Worm (Caenorhabditis elegans): ENCODE results near the gene Y41C4A.9.

The Y41C4A.9 gene

ce11 chrIII:11719400-11719875, 993 bp upstream of the Y41C4A.9 start, which contains the start of the genes elb-1 and Y41C4A.11 (continued):
- no peak for TF ChIP-seq lin-39 (tag; optimal IDR thresholded peaks at IDR 0.05)
- TF ChIP-seq nhr-23 (tag; optimal IDR thresholded peaks at IDR 0.05), result no peak
- TF ChIP-seq mdl-1 (tag; optimal IDR thresholded peaks at IDR 0.05), result no peak
- no peak for TF ChIP-seq nhr-237 (tag; optimal IDR thresholded peaks at IDR 0.05)
- no peak for TF ChIP-seq skn-1 (tag; optimal IDR thresholded peaks at IDR 0.05)
- no peak for TF ChIP-seq zag-1 (tag; optimal IDR thresholded peaks at IDR 0.05)
- TF ChIP-seq ceh-16 (tag; optimal IDR thresholded peaks at IDR 0.05), result no peak
- TF ChIP-seq blmp-1 (tag; optimal IDR thresholded peaks at IDR 0.05; ENCODE audit: insufficient read depth), result no peak
- TF ChIP-seq nhr-12 (tag; optimal IDR thresholded peaks at IDR 0.05), result no peak
- no peak for TF ChIP-seq nhr-77 (tag; optimal IDR thresholded peaks at IDR 0.05)
- TF ChIP-seq fos-1 (tag; optimal IDR thresholded peaks at IDR 0.05), result peak; percentile 26

ce11 chrIII:11708722-11709121, 9.7 kb downstream of the Y41C4A.9 start, which contains the start of gene Y41C4A.8:
TSS of gene Y41C4A.8 (minus strand) at chrIII:11708822.
- TF ChIP-seq lsy-2 (tag; optimal IDR thresholded peaks at IDR 0.05) (no peak), elt-3 (tag; optimal IDR thresholded peaks at IDR 0.05) (no peak), lin-13 (GFP tag; optimal IDR thresholded peaks at IDR 0.05) (no peak), mab-5 (tag; optimal IDR thresholded peaks at IDR 0.05) (no peak), sma-3 (GFP tag; optimal IDR thresholded peaks at IDR 0.05) (no peak), C34F6.9 (tag; optimal IDR thresholded peaks at IDR 0.05) (no peak), ZK546.5 (tag; optimal IDR thresholded peaks at IDR 0.05) (no peak), nhr-21 (tag; optimal IDR thresholded peaks at IDR 0.05) (no peak), nhr-11 (tag; optimal IDR thresholded peaks at IDR 0.05) (no peak)

- peak; percentile 49 for TF ChIP-seq egl-27 (tag; optimal IDR thresholded peaks at IDR 0.05)
- no peak for TF ChIP-seq lin-13 (GFP tag; optimal IDR thresholded peaks at IDR 0.05)
These were observed 11.8 kb downstream of the Y41C4A.9 start, which contains the start of gene col-96 for ce11 chrIII:11706665-11707064. TSS of gene col-96 (minus strand) at chrIII:11706765.

ce11 chrIII:11705930-11706329, 12.5 kb downstream of the Y41C4A.9 start:
- TF ChIP-seq sma-3 (GFP tag; optimal IDR thresholded peaks at IDR 0.05) (no peak), nhr-237 (tag; optimal IDR thresholded peaks at IDR 0.05) (no peak), sma-9 (GFP tag; optimal IDR thresholded peaks at IDR 0.05) (no peak), sma-9 (tag; optimal IDR thresholded peaks at IDR 0.05) (no peak), nhr-129 (tag; optimal IDR thresholded peaks at IDR 0.05) (no peak), C34F6.9 (tag; optimal IDR thresholded peaks at IDR 0.05) (no peak), unc-39 (tag; optimal IDR thresholded peaks at IDR 0.05) (no peak), zag-1 (tag; optimal IDR thresholded peaks at IDR 0.05) (no peak), nhr-12 (tag; optimal IDR thresholded peaks at IDR 0.05) (no peak), mbf-1 (tag; optimal IDR thresholded peaks at IDR 0.05) (no peak), egl-27 (tag; optimal IDR thresholded peaks at IDR 0.05) (no peak), fos-1 (tag; optimal IDR thresholded peaks at IDR 0.05) (no peak), unc-55 (GFP tag; optimal IDR thresholded peaks at IDR 0.05) (no peak)

- no peak for TF ChIP-seq R02D3.7 (tag; optimal IDR thresholded peaks at IDR 0.05)
- TF ChIP-seq peb-1 (tag; optimal IDR thresholded peaks at IDR 0.05), result no peak
- no peak for TF ChIP-seq unc-39 (tag; optimal IDR thresholded peaks at IDR 0.05)
- TF ChIP-seq mdl-1 (tag; optimal IDR thresholded peaks at IDR 0.05), result no peak
- no peak for TF ChIP-seq nhr-77 (tag; optimal IDR thresholded peaks at IDR 0.05)
- TF ChIP-seq zag-1 (tag; optimal IDR thresholded peaks at IDR 0.05), result no peak
- TF ChIP-seq elt-1 (tag; optimal IDR thresholded peaks at IDR 0.05), result no peak
- TF ChIP-seq ztf-1 (GFP tag; conservative IDR thresholded peaks at IDR 0.05), result no peak
- no peak for TF ChIP-seq nhr-6 (tag; optimal IDR thresholded peaks at IDR 0.05)
- TF ChIP-seq lin-13 (GFP tag; optimal IDR thresholded peaks at IDR 0.05), result no peak
- TF ChIP-seq ama-1 (optimal IDR thresholded peaks at IDR 0.05), result no peak
- no peak for TF ChIP-seq egl-27 (tag; optimal IDR thresholded peaks at IDR 0.05)
These were observed 14.0 kb downstream of the Y41C4A.9 start for ce11 chrIII:11704377-11704978.

ce11 chrIII:11703776-11704093, 14.7 kb downstream of the Y41C4A.9 start, which contains the start of gene col-95:
TSS of gene col-95 (plus strand) at chrIII:11703994.
- TF ChIP-seq sma-9 (GFP tag; optimal IDR thresholded peaks at IDR 0.05), result no peak
- TF ChIP-seq sma-9 (tag; optimal IDR thresholded peaks at IDR 0.05), result no peak
- TF ChIP-seq ztf-11 (tag; optimal IDR thresholded peaks at IDR 0.05), result no peak
- no peak for TF ChIP-seq unc-62 (GFP tag; optimal IDR thresholded peaks at IDR 0.05)
- TF ChIP-seq snpc-4 (tag; optimal IDR thresholded peaks at IDR 0.05), result no peak
- no peak for TF ChIP-seq nhr-77 (tag; optimal IDR thresholded peaks at IDR 0.05)
- no peak for TF ChIP-seq C34F6.9 (tag; optimal IDR thresholded peaks at IDR 0.05)
- no peak for TF ChIP-seq ceh-82 (tag; optimal IDR thresholded peaks at IDR 0.05)
- no peak for TF ChIP-seq nhr-21 (tag; optimal IDR thresholded peaks at IDR 0.05)
- no peak for TF ChIP-seq fos-1 (tag; optimal IDR thresholded peaks at IDR 0.05)
- TF ChIP-seq lsy-2 (tag; optimal IDR thresholded peaks at IDR 0.05), result no peak
- TF ChIP-seq alr-1 (tag; optimal IDR thresholded peaks at IDR 0.05), result no peak
- TF ChIP-seq ztf-4 (tag; optimal IDR thresholded peaks at IDR 0.05), result no peak
- no peak for TF ChIP-seq aly-2 (tag; optimal IDR thresholded peaks at IDR 0.05)
- no peak for TF ChIP-seq mbf-1 (tag; optimal IDR thresholded peaks at IDR 0.05)
- TF ChIP-seq nhr-23 (tag; optimal IDR thresholded peaks at IDR 0.05), result no peak
- no peak for TF ChIP-seq nhr-25 (tag; optimal IDR thresholded peaks at IDR 0.05)
- TF ChIP-seq lin-13 (GFP tag; optimal IDR thresholded peaks at IDR 0.05), result no peak
- no peak for TF ChIP-seq nhr-10 (tag; optimal IDR thresholded peaks at IDR 0.05)
- TF ChIP-seq sem-4 (tag; optimal IDR thresholded peaks at IDR 0.05), result no peak
